Fruit fly (Drosophila melanogaster) whole organism, embryonic: ENCODE data around the gene orion.

Experiments used
- Abd-B ChIP-seq: fragments of 200-800 bp; sonication (Bioruptor generic); optimal IDR thresholded peaks from 2 replicates; lab custom pipeline; 2018; ENCODE audit warnings: missing biosample characterization, mild to moderate bottlenecking, missing genetic modification characterization, moderate library complexity
- Atf6 ChIP-seq: fragments of 200-800 bp; sonication (Bioruptor generic); IDR thresholded peaks from 2 replicates; pipeline ENCODE4 v1.3.6; 2022; ENCODE audit warnings: missing biosample characterization, missing genetic modification characterization
- CG12299 ChIP-seq: fragments of 200-800 bp; sonication (Bioruptor generic); optimal IDR thresholded peaks from 2 replicates; lab custom pipeline; 2018; ENCODE audit warnings: missing biosample characterization, mild to moderate bottlenecking, missing genetic modification characterization
- CG12391 ChIP-seq: fragments of 200-800 bp; sonication (Bioruptor generic); optimal IDR thresholded peaks from 3 replicates; lab custom pipeline; 2018; ENCODE audit warnings: missing biosample characterization, mild to moderate bottlenecking, missing genetic modification characterization, moderate library complexity
- CG12942 ChIP-seq: fragments of 200-800 bp; sonication (Bioruptor generic); optimal IDR thresholded peaks from 3 replicates; lab custom pipeline; 2016; ENCODE audit warnings: missing biosample characterization, missing genetic modification characterization
- CG13287 ChIP-seq: fragments of 200-800 bp; sonication (Bioruptor generic); IDR thresholded peaks from 2 replicates; pipeline ENCODE4 v1.3.6; 2022; ENCODE audit warnings: missing biosample characterization, missing genetic modification characterization; ENCODE audit not compliant: partially characterized antibody
- CG14710 ChIP-seq: fragments of 200-800 bp; sonication (Bioruptor generic); optimal IDR thresholded peaks from 3 replicates; lab custom pipeline; 2019; ENCODE audit warnings: missing biosample characterization, mild to moderate bottlenecking, missing genetic modification characterization, moderate library complexity
- CG15479 ChIP-seq: fragments of 200-800 bp; sonication (Bioruptor generic); optimal IDR thresholded peaks from 3 replicates; lab custom pipeline; 2019; ENCODE audit warnings: missing biosample characterization, mild to moderate bottlenecking, missing genetic modification characterization, moderate library complexity
- CG1647 ChIP-seq: fragments of 200-800 bp; sonication (Bioruptor generic); optimal IDR thresholded peaks from 3 replicates; lab custom pipeline; 2016; ENCODE audit warnings: missing biosample characterization, missing genetic modification characterization
- CG17829 ChIP-seq: fragments of 200-800 bp; optimal IDR thresholded peaks from 2 replicates; lab custom pipeline; 2019; ENCODE audit warnings: missing biosample characterization, mild to moderate bottlenecking, missing genetic modification characterization, moderate library complexity
- CG32767 ChIP-seq: fragments of 200-800 bp; sonication (Bioruptor generic); IDR thresholded peaks from 2 replicates; pipeline ENCODE4 v1.3.6; 2022; ENCODE audit warnings: missing biosample characterization, missing genetic modification characterization
- CG3847 ChIP-seq: fragments of 200-800 bp; sonication (Bioruptor generic); IDR thresholded peaks from 2 replicates; pipeline ENCODE4 v1.3.6; 2022; ENCODE audit warnings: missing biosample characterization, missing genetic modification characterization
- CG43689 ChIP-seq: fragments of 200-800 bp; sonication (Bioruptor generic); IDR thresholded peaks from 2 replicates; pipeline ENCODE4 v1.3.6; 2022; ENCODE audit warnings: missing biosample characterization, missing genetic modification characterization
- CG4617 ChIP-seq: fragments of 200-800 bp; sonication (Bioruptor generic); optimal IDR thresholded peaks from 3 replicates; lab custom pipeline; 2016; ENCODE audit warnings: missing biosample characterization, missing genetic modification characterization, borderline replicate concordance
- CG8944 ChIP-seq: fragments of 200-800 bp; sonication (Bioruptor generic); optimal IDR thresholded peaks from 3 replicates; lab custom pipeline; 2016; ENCODE audit warnings: missing biosample characterization, missing genetic modification characterization
- CHES-1-like ChIP-seq: fragments of 200-800 bp; sonication (Bioruptor generic); optimal IDR thresholded peaks from 2 replicates; lab custom pipeline; 2016; ENCODE audit warnings: missing biosample characterization, missing genetic modification characterization
- D ChIP-seq, 2 experiments: fragments of 200-800 bp in 1 of 2; fragments of >200 bp in 1 of 2; sonication (Bioruptor generic) in 1 of 2; optimal IDR thresholded peaks; 2 replicates in 1 of 2; 3 replicates in 1 of 2; lab custom pipeline; 2017; ENCODE audit warnings: mild to moderate bottlenecking in 1 of 2, missing biosample characterization in 1 of 2, missing genetic modification characterization in 1 of 2, missing genetic modification reagents in 1 of 2
- Dad ChIP-seq: fragments of 200-800 bp; sonication (Bioruptor generic); optimal IDR thresholded peaks from 3 replicates; lab custom pipeline; 2016; ENCODE audit warnings: missing biosample characterization, missing genetic modification characterization
- Ets97D ChIP-seq: fragments of 200-800 bp; sonication (Bioruptor generic); optimal IDR thresholded peaks from 3 replicates; lab custom pipeline; 2016; ENCODE audit warnings: missing biosample characterization, missing genetic modification characterization
- HLH54F ChIP-seq: fragments of 200-800 bp; sonication (Bioruptor generic); optimal IDR thresholded peaks from 3 replicates; lab custom pipeline; 2016; ENCODE audit warnings: missing biosample characterization, missing genetic modification characterization
- Hmx ChIP-seq: fragments of 200-800 bp; sonication (Bioruptor generic); optimal IDR thresholded peaks from 2 replicates; lab custom pipeline; 2016; ENCODE audit warnings: missing biosample characterization, missing genetic modification characterization
- Lhr ChIP-seq: fragments of 200-800 bp; sonication (Bioruptor generic); optimal IDR thresholded peaks from 3 replicates; lab custom pipeline; 2017; ENCODE audit warnings: mild to moderate bottlenecking, missing biosample characterization, missing genetic modification reagents, missing genetic modification characterization
- Nf-YC ChIP-seq: fragments of 200-800 bp; optimal IDR thresholded peaks from 3 replicates; lab custom pipeline; 2019; ENCODE audit warnings: missing biosample characterization, mild to moderate bottlenecking, missing genetic modification characterization, moderate library complexity
- Sin3A ChIP-seq: fragments of >200 bp; optimal IDR thresholded peaks from 2 replicates; lab custom pipeline; 2018
- Sox102F ChIP-seq: fragments of 200-800 bp; sonication (Bioruptor generic); optimal IDR thresholded peaks from 2 replicates; lab custom pipeline; 2018; ENCODE audit warnings: missing biosample characterization, mild to moderate bottlenecking, missing genetic modification characterization, moderate library complexity
- Ssrp ChIP-seq: fragments of 200-800 bp; sonication (Bioruptor generic); optimal IDR thresholded peaks from 2 replicates; lab custom pipeline; 2018; ENCODE audit warnings: missing biosample characterization, mild to moderate bottlenecking, missing genetic modification characterization, moderate library complexity
- Usf ChIP-seq: fragments of 200-800 bp; sonication (Bioruptor generic); optimal IDR thresholded peaks from 2 replicates; lab custom pipeline; 2017; ENCODE audit warnings: missing genotype, missing biosample characterization, missing genetic modification characterization
- Vsx1 ChIP-seq: fragments of 200-800 bp; sonication (Bioruptor generic); optimal IDR thresholded peaks from 2 replicates; lab custom pipeline; 2017; ENCODE audit warnings: missing biosample characterization, mild to moderate bottlenecking, missing genetic modification characterization, missing genetic modification reagents
- bcd ChIP-seq: fragments of 200-800 bp; sonication (Bioruptor generic); optimal IDR thresholded peaks from 2 replicates; lab custom pipeline; 2017; ENCODE audit warnings: missing biosample characterization, mild to moderate bottlenecking, missing genetic modification characterization
- bsh ChIP-seq, 2 experiments: fragments of 200-800 bp; sonication (Bioruptor generic); optimal IDR thresholded peaks; 2 replicates each; lab custom pipeline; 2017 to 2018; ENCODE audit warnings: mild to moderate bottlenecking in 2 of 2, missing biosample characterization in 2 of 2, missing genetic modification characterization in 2 of 2, moderate library complexity in 1 of 2
- crc ChIP-seq: fragments of 200-800 bp; sonication (Bioruptor generic); optimal IDR thresholded peaks from 2 replicates; lab custom pipeline; 2016; ENCODE audit warnings: missing biosample characterization, missing genetic modification characterization
- danr ChIP-seq: fragments of 200-800 bp; sonication (Bioruptor generic); IDR thresholded peaks from 2 replicates; pipeline ENCODE4 v1.3.6; 2022; ENCODE audit warnings: missing biosample characterization, missing genetic modification characterization
- dmrt11E ChIP-seq: fragments of 200-800 bp; sonication (Bioruptor generic); optimal IDR thresholded peaks from 3 replicates; lab custom pipeline; 2018; ENCODE audit warnings: missing biosample characterization, mild to moderate bottlenecking, missing genetic modification characterization, moderate library complexity
- exex ChIP-seq: fragments of 200-800 bp; sonication (Bioruptor generic); optimal IDR thresholded peaks from 4 replicates; lab custom pipeline; 2018; ENCODE audit warnings: missing biosample characterization, mild to moderate bottlenecking, missing genetic modification characterization, moderate library complexity
- fd96Cb ChIP-seq: fragments of 200-800 bp; sonication (Bioruptor generic); optimal IDR thresholded peaks from 2 replicates; lab custom pipeline; 2018; ENCODE audit warnings: missing biosample characterization, mild to moderate bottlenecking, missing genetic modification characterization, moderate library complexity
- grau ChIP-seq: fragments of 200-800 bp; optimal IDR thresholded peaks from 3 replicates; lab custom pipeline; 2019; ENCODE audit warnings: missing biosample characterization, mild to moderate bottlenecking, missing genetic modification characterization, moderate library complexity
- grn ChIP-seq: fragments of 200-800 bp; sonication (Bioruptor generic); optimal IDR thresholded peaks from 3 replicates; lab custom pipeline; 2017; ENCODE audit warnings: missing biosample characterization, missing genetic modification characterization
- kay ChIP-seq: fragments of 200-800 bp; sonication (Bioruptor generic); optimal IDR thresholded peaks from 2 replicates; lab custom pipeline; 2016; ENCODE audit warnings: missing biosample characterization, missing genetic modification characterization
- lola ChIP-seq, 3 experiments: fragments of >200 bp in 2 of 3; fragments of 200-800 bp in 1 of 3; sonication (Bioruptor generic) in 1 of 3; optimal IDR thresholded peaks; 2 replicates each; lab custom pipeline; 2017 to 2019; ENCODE audit warnings: missing biosample characterization in 3 of 3, missing genetic modification characterization in 3 of 3, mild to moderate bottlenecking in 1 of 3, moderate library complexity in 1 of 3
- mam ChIP-seq: fragments of 200-800 bp; sonication (Bioruptor generic); optimal IDR thresholded peaks from 3 replicates; lab custom pipeline; 2016; ENCODE audit warnings: missing biosample characterization, missing genetic modification characterization
- org-1 ChIP-seq: fragments of 200-800 bp; sonication (Bioruptor generic); optimal IDR thresholded peaks from 2 replicates; lab custom pipeline; 2017; ENCODE audit warnings: missing biosample characterization, missing genetic modification characterization
- phol ChIP-seq: fragments of 200-800 bp; sonication (Bioruptor generic); optimal IDR thresholded peaks from 3 replicates; lab custom pipeline; 2018; ENCODE audit warnings: missing biosample characterization, mild to moderate bottlenecking, missing genetic modification characterization, moderate library complexity
- psq ChIP-seq: fragments of 200-800 bp; sonication (Bioruptor generic); optimal IDR thresholded peaks from 2 replicates; lab custom pipeline; 2017; ENCODE audit warnings: missing biosample characterization, missing genetic modification characterization
- run ChIP-seq: fragments of 200-800 bp; sonication (Bioruptor generic); optimal IDR thresholded peaks from 3 replicates; lab custom pipeline; 2018; ENCODE audit warnings: missing biosample characterization, mild to moderate bottlenecking, missing genetic modification characterization
- schlank ChIP-seq: fragments of 200-800 bp; sonication (Bioruptor generic); optimal IDR thresholded peaks from 2 replicates; lab custom pipeline; 2018; ENCODE audit warnings: missing biosample characterization, mild to moderate bottlenecking, missing genetic modification characterization
- scrt ChIP-seq: fragments of 200-800 bp; sonication (Bioruptor generic); optimal IDR thresholded peaks from 2 replicates; lab custom pipeline; 2018; ENCODE audit warnings: missing biosample characterization, mild to moderate bottlenecking, missing genetic modification characterization, moderate library complexity
- tin ChIP-seq: fragments of 200-800 bp; sonication (Bioruptor generic); optimal IDR thresholded peaks from 3 replicates; lab custom pipeline; 2016; ENCODE audit warnings: missing biosample characterization, missing genetic modification characterization
- twi ChIP-seq: fragments of 200-800 bp; optimal IDR thresholded peaks from 2 replicates; lab custom pipeline; 2019; ENCODE audit warnings: missing biosample characterization, mild to moderate bottlenecking, missing genetic modification characterization, moderate library complexity
- z ChIP-seq: fragments of 200-800 bp; sonication (Bioruptor generic); IDR thresholded peaks from 3 replicates; pipeline ENCODE4 v1.3.6; 2022; ENCODE audit warnings: missing biosample characterization, missing genetic modification characterization
- zfh2 ChIP-seq: fragments of 200-800 bp; sonication (Bioruptor generic); optimal IDR thresholded peaks from 2 replicates; lab custom pipeline; 2016; ENCODE audit warnings: missing biosample characterization, missing genetic modification characterization

Gene orion

DNA sequence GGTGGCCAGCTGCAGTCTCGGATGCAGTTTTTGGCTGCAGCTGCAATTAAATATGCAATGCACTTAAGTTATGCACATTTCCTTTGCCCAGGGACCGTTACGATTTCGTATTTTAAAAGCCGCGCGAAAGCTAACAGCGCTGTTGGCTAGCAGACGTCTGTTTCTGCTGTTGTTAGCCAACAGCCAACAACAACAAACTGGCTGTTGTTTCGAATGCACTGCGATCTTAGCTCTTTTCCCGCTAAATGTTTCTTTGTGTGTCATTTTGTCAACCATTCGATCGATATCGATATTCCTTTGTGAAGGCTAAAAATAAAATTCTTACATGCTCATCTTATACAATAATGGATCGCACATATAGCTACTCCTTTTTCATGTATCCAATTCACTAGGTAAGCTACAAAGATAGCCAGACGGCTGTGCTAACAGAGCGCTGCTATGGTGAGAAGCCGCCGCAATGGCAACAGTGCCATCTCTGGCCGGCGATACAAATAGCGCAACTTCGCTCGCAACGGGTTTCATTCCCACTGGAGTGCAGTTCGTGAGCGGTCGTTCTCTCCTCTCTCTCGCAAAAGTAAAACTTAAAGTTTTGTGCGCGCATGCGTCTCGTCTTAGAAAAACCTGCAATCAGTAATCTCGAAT lies 22.6 kb upstream of the orion start (continued):
- no peak for TF ChIP-seq zfh2
- TF ChIP-seq Ssrp (tag; lab: Kevin White, UChicago) = no peak
- TF ChIP-seq mam (GFP tag; lab: Kevin White, UChicago) = no peak
- no peak for TF ChIP-seq Ets97D (GFP tag; lab: Kevin White, UChicago)
- no peak for TF ChIP-seq scrt (GFP tag; lab: Kevin White, UChicago)
- no peak for TF ChIP-seq CG43689 (GFP tag; lab: Robert Waterston, UW)
- TF ChIP-seq bcd = no peak
- no peak for TF ChIP-seq twi (tag; lab: Kevin White, UChicago)
- no peak; the same call in 1 of the 2 replicates for TF ChIP-seq CG13287 (GFP tag; lab: Robert Waterston, UW)
- TF ChIP-seq CG14710 (tag; lab: Kevin White, UChicago) = peak; percentile 19
- TF ChIP-seq run = no peak
- TF ChIP-seq phol (tag; lab: Kevin White, UChicago) = peak; percentile 34
- no peak for TF ChIP-seq Dad (GFP tag; lab: Kevin White, UChicago)
- peak; percentile 70 for TF ChIP-seq Sin3A (lab: Kevin White, UChicago)
- TF ChIP-seq Atf6 (GFP tag; lab: Robert Waterston, UW) = no peak
- no peak for TF ChIP-seq Hmx (GFP tag; lab: Kevin White, UChicago)
- TF ChIP-seq org-1 (GFP tag; lab: Kevin White, UChicago) = no peak
- peak; percentile 19 for TF ChIP-seq Nf-YC
- TF ChIP-seq CG1647 (GFP tag; lab: Kevin White, UChicago) = no peak
- TF ChIP-seq CG4617 (GFP tag; lab: Kevin White, UChicago) = no peak
- peak; percentile 51 for TF ChIP-seq CG17829 (tag; lab: Kevin White, UChicago)
- peak; percentile 3 for TF ChIP-seq dmrt11E (tag; lab: Kevin White, UChicago)
- TF ChIP-seq z (GFP tag; lab: Robert Waterston, UW) = no peak
- no peak for TF ChIP-seq CG32767 (GFP tag; lab: Robert Waterston, UW)
- no peak for TF ChIP-seq CG3847
- no peak for TF ChIP-seq exex (tag; lab: Kevin White, UChicago)
- TF ChIP-seq Vsx1 (GFP tag; lab: Kevin White, UChicago) = no peak
- no peak for TF ChIP-seq fd96Cb (tag; lab: Kevin White, UChicago)
- TF ChIP-seq crc (GFP tag; lab: Kevin White, UChicago) = no peak
- no peak for TF ChIP-seq kay (GFP tag; lab: Kevin White, UChicago)
- peak; percentile 76 for TF ChIP-seq CG15479 (GFP tag; lab: Kevin White, UChicago)
- no peak for TF ChIP-seq HLH54F
- no peak for TF ChIP-seq lola (GFP tag; optimal IDR thresholded peaks at IDR 0.05; lab: Kevin White, UChicago)
- TF ChIP-seq danr = no peak
- TF ChIP-seq CG12942 (GFP tag; lab: Kevin White, UChicago) = no peak
- TF ChIP-seq bsh (GFP tag; optimal IDR thresholded peaks at IDR 0.05; lab: Kevin White, UChicago) = no peak
- no peak for TF ChIP-seq schlank (tag; lab: Kevin White, UChicago)
- no peak for TF ChIP-seq Usf (GFP tag; lab: Kevin White, UChicago)
- TF ChIP-seq D (optimal IDR thresholded peaks at IDR 0.05; lab: Kevin White, UChicago) = no peak
- no peak for TF ChIP-seq D (GFP tag; optimal IDR thresholded peaks at IDR 0.05; lab: Kevin White, UChicago)
- no peak for TF ChIP-seq tin (GFP tag; lab: Kevin White, UChicago)
- peak; percentile 14 for TF ChIP-seq CG12391 (tag; lab: Kevin White, UChicago)
- TF ChIP-seq grau (tag; lab: Kevin White, UChicago) = peak; percentile 26
- TF ChIP-seq Abd-B = no peak
- TF ChIP-seq CG8944 = no peak
- no peak for TF ChIP-seq CG12299 (tag; lab: Kevin White, UChicago)
- no peak for TF ChIP-seq Lhr
- peak; percentile 38 for TF ChIP-seq grn (GFP tag; lab: Kevin White, UChicago)
- no peak for TF ChIP-seq Sox102F
- TF ChIP-seq psq (GFP tag; lab: Kevin White, UChicago) = no peak
- TF ChIP-seq CHES-1-like (GFP tag; lab: Kevin White, UChicago) = no peak
